Fruit fly (Drosophila melanogaster) whole organism, pupa: Measurements from ENCODE around the gene CG42870.

Experiments used
- CG10348 ChIP-seq: fragments of 200-800 bp; sonication (Bioruptor generic); IDR thresholded peaks from 2 replicates; pipeline ENCODE4 v1.3.6; 2022; ENCODE audit warnings: missing biosample characterization, missing genetic modification characterization
- CG12605 ChIP-seq: fragments of 200-800 bp; sonication (Bioruptor generic); IDR thresholded peaks from 2 replicates; pipeline ENCODE4 v1.3.6; 2022; ENCODE audit warnings: missing biosample characterization, missing genetic modification characterization
- CG13204 ChIP-seq: fragments of 200-800 bp; sonication (Bioruptor generic); optimal IDR thresholded peaks from 2 replicates; lab custom pipeline; 2018; ENCODE audit warnings: missing biosample characterization, mild to moderate bottlenecking, missing genetic modification characterization, moderate library complexity
- CG14655 ChIP-seq: fragments of 200-800 bp; sonication (Bioruptor generic); optimal IDR thresholded peaks from 3 replicates; lab custom pipeline; 2017; ENCODE audit warnings: mild to moderate bottlenecking, missing biosample characterization, missing genetic modification reagents, missing genetic modification characterization
- CG15710 ChIP-seq: fragments of 200-800 bp; sonication (Bioruptor generic); optimal IDR thresholded peaks from 2 replicates; lab custom pipeline; 2018; ENCODE audit warnings: missing biosample characterization, mild to moderate bottlenecking, missing genetic modification characterization, moderate library complexity
- CG17806 ChIP-seq: fragments of 200-800 bp; sonication (Bioruptor generic); optimal IDR thresholded peaks from 2 replicates; lab custom pipeline; 2018; ENCODE audit warnings: missing biosample characterization, mild to moderate bottlenecking, missing genetic modification characterization, moderate library complexity
- CG32121 ChIP-seq: fragments of 200-800 bp; sonication (Bioruptor generic); IDR thresholded peaks from 2 replicates; pipeline ENCODE4 v1.3.6; 2022; ENCODE audit warnings: missing biosample characterization, missing genetic modification characterization
- CG34367 ChIP-seq: fragments of 200-800 bp; sonication (Bioruptor generic); optimal IDR thresholded peaks from 2 replicates; lab custom pipeline; 2018; ENCODE audit warnings: missing biosample characterization, mild to moderate bottlenecking, missing genetic modification characterization
- CG4496 ChIP-seq: fragments of 200-800 bp; sonication (Bioruptor generic); IDR thresholded peaks from 3 replicates; pipeline ENCODE4 v1.3.6; 2022; ENCODE audit warnings: missing biosample characterization, missing genetic modification characterization
- CG8159 ChIP-seq: fragments of 200-800 bp; sonication (Bioruptor generic); optimal IDR thresholded peaks from 3 replicates; lab custom pipeline; 2018; ENCODE audit warnings: missing biosample characterization, mild to moderate bottlenecking, missing genetic modification characterization, moderate library complexity
- CG8301 ChIP-seq: fragments of 200-800 bp; sonication (Bioruptor generic); optimal IDR thresholded peaks from 2 replicates; lab custom pipeline; 2018; ENCODE audit warnings: missing biosample characterization, mild to moderate bottlenecking, missing genetic modification characterization
- CG9948 ChIP-seq: fragments of 200-800 bp; sonication (Bioruptor generic); optimal IDR thresholded peaks from 2 replicates; lab custom pipeline; 2018; ENCODE audit warnings: missing biosample characterization, mild to moderate bottlenecking, missing genetic modification characterization, moderate library complexity
- D1 ChIP-seq: fragments of 200-800 bp; sonication (Bioruptor generic); optimal IDR thresholded peaks from 2 replicates; lab custom pipeline; 2018; ENCODE audit warnings: missing biosample characterization, mild to moderate bottlenecking, missing genetic modification characterization, moderate library complexity
- EcR ChIP-seq: fragments of 200-800 bp; sonication (Bioruptor generic); optimal IDR thresholded peaks from 3 replicates; lab custom pipeline; 2019; ENCODE audit warnings: missing biosample characterization, missing genetic modification characterization, mild to moderate bottlenecking, moderate library complexity, missing genetic modification reagents
- Ets98B ChIP-seq: fragments of 200-800 bp; sonication (Bioruptor generic); IDR thresholded peaks from 2 replicates; pipeline ENCODE4 v1.3.6; 2022; ENCODE audit warnings: missing biosample characterization, missing genetic modification characterization
- Pif1A ChIP-seq: fragments of 200-800 bp; sonication (Bioruptor generic); optimal IDR thresholded peaks from 3 replicates; lab custom pipeline; 2016; ENCODE audit warnings: missing biosample characterization, missing genetic modification characterization
- Pif1B ChIP-seq: fragments of 200-800 bp; sonication (Bioruptor generic); optimal IDR thresholded peaks from 3 replicates; lab custom pipeline; 2016; ENCODE audit warnings: missing biosample characterization, missing genetic modification characterization
- Snoo ChIP-seq: fragments of 200-800 bp; sonication (Bioruptor generic); optimal IDR thresholded peaks from 3 replicates; lab custom pipeline; 2017; ENCODE audit warnings: missing biosample characterization, mild to moderate bottlenecking, missing genetic modification characterization, inconsistent platforms
- fd96Ca ChIP-seq: fragments of 200-800 bp; sonication (Bioruptor generic); IDR thresholded peaks from 3 replicates; pipeline ENCODE4 v1.3.6; 2022; ENCODE audit warnings: missing biosample characterization, missing genetic modification characterization
- gl ChIP-seq: fragments of 200-800 bp; sonication (Bioruptor generic); optimal IDR thresholded peaks from 2 replicates; lab custom pipeline; 2018; ENCODE audit warnings: missing biosample characterization, mild to moderate bottlenecking, missing genetic modification characterization
- rn ChIP-seq: fragments of 200-800 bp; sonication (Bioruptor generic); IDR thresholded peaks from 2 replicates; pipeline ENCODE4 v1.3.6; 2022; ENCODE audit warnings: missing biosample characterization, missing genetic modification characterization

Gene CG42870

DNA sequence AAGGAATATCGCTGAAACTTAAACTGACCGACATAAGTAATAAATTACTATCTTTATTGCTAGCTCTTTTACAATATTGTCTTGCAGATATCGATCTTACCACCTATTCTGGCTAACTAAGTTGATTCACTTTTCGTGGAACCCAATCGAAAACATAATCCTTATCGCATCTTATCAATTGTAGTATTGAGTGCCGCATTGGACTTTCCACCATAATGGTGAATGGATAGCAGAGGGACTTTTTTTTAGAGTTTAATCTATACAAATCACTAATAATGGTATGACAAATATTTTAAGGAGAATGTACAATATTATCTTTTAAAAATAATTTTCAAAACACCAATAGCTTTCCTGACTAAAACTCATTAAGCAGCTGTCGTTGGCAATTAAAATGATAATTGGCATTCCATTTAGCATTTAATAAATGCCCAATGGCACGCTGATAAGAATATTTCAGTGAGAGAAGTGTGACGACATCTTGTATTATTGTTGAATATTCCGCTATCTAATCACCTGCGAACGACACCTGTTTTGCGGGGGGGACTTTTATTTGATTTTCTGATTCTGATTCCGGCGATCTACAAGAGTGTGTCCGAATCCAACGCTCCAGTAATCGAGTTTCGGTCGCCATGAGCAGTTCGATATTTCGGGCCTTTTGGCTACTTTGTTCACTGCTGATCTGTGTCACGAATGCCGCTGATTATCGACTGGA, 21.1 kb upstream of the CG42870 start, which contains the start of gene CG42335:
CG42335 (plus strand) TSS at position 620 of the 712 bp plus-strand sequence.
- TF ChIP-seq D1 (tag; lab: Kevin White, UChicago): no peak
- TF ChIP-seq CG8159: no peak
- TF ChIP-seq gl (tag; lab: Kevin White, UChicago): no peak
- TF ChIP-seq CG12605 (GFP tag; lab: Robert Waterston, UW): no peak
- no peak for TF ChIP-seq EcR
- TF ChIP-seq Snoo: no peak
- TF ChIP-seq CG14655 (GFP tag; lab: Kevin White, UChicago): no peak
- TF ChIP-seq CG32121: no peak
- TF ChIP-seq fd96Ca (GFP tag; lab: Robert Waterston, UW): no peak
- TF ChIP-seq Pif1B (GFP tag; lab: Kevin White, UChicago): no peak
- no peak for TF ChIP-seq rn (GFP tag; lab: Robert Waterston, UW)
- no peak for TF ChIP-seq CG34367 (tag; lab: Kevin White, UChicago)
- TF ChIP-seq Pif1A (GFP tag; lab: Kevin White, UChicago): no peak
- no peak for TF ChIP-seq CG8301
- no peak for TF ChIP-seq CG15710 (tag; lab: Kevin White, UChicago)
- TF ChIP-seq CG4496: no peak
- no peak for TF ChIP-seq CG10348 (GFP tag; lab: Robert Waterston, UW)

DNA sequence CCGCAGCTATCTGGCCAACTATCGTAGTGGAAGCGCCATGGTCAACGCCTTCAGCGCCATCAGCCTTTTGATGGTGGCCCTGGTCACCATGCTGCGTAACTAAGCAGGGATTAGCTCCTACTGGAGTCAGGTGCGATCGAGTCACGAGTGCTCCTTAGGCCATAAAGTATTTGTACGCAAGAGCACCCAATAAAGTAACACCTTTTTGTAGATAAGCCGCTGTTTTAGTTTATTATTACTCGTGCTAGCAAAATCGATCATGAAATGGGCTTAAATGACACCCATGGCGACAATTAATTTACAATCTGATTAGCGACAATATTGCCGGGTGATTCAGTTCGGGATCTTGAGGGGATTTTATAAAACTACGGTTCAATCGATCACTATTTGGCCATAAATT, 20.4 kb upstream of the CG42870 start:
- TF ChIP-seq CG9948: no peak
- TF ChIP-seq gl (tag; lab: Kevin White, UChicago): no peak
- no peak for TF ChIP-seq CG10348 (GFP tag; lab: Robert Waterston, UW)
- TF ChIP-seq CG32121: no peak
- no peak for TF ChIP-seq CG8301
- TF ChIP-seq CG34367 (tag; lab: Kevin White, UChicago): no peak
- no peak for TF ChIP-seq CG8159
- TF ChIP-seq CG12605 (GFP tag; lab: Robert Waterston, UW): no peak
- no peak for TF ChIP-seq fd96Ca (GFP tag; lab: Robert Waterston, UW)
- TF ChIP-seq Ets98B (GFP tag; lab: Robert Waterston, UW): no peak
- no peak for TF ChIP-seq CG15710 (tag; lab: Kevin White, UChicago)
- TF ChIP-seq D1 (tag; lab: Kevin White, UChicago): no peak
- no peak for TF ChIP-seq Snoo
- TF ChIP-seq CG17806 (tag; lab: Kevin White, UChicago): no peak
- TF ChIP-seq rn (GFP tag; lab: Robert Waterston, UW): no peak
- no peak for TF ChIP-seq EcR
- TF ChIP-seq CG13204 (GFP tag; lab: Kevin White, UChicago): no peak
- TF ChIP-seq CG14655 (GFP tag; lab: Kevin White, UChicago): no peak
- TF ChIP-seq, all 21 proteins: peak for 0

- TF ChIP-seq CG14655 (GFP tag; lab: Kevin White, UChicago) (no peak), Snoo (no peak), D1 (tag; lab: Kevin White, UChicago) (no peak), CG32121 (no peak), CG17806 (tag; lab: Kevin White, UChicago) (no peak), CG9948 (no peak), CG12605 (GFP tag; lab: Robert Waterston, UW) (no peak), Pif1B (GFP tag; lab: Kevin White, UChicago) (no peak), CG34367 (tag; lab: Kevin White, UChicago) (no peak), EcR (no peak), CG13204 (GFP tag; lab: Kevin White, UChicago) (no peak)
These were observed 16.8 kb upstream of the CG42870 start, which contains the start of gene CG31198 for dm6 chr3R:21753974-21754373. CG31198 (plus strand) TSS chr3R:21754324.

DNA sequence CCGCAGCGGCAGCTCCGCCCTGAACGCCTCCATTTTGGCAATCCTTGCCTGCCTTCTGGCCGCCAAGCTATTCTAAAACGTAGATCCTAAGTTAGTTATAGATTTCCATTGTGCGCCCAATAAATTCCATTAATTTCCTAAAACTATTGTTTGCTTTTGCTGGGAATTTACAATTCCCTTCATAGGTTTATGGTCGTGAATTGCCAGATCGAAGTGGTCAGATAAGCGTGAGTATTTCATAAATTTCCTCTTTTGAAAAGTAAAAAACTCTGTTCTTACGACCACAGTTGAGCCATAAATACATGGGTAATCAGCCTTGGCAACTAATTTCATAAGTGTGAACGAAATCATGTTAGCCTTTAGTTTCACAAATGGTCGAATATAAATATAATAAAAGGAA, 15.9 kb upstream of the CG42870 start:
- TF ChIP-seq CG9948 (no peak), CG34367 (tag; lab: Kevin White, UChicago) (no peak), CG12605 (GFP tag; lab: Robert Waterston, UW) (no peak), D1 (tag; lab: Kevin White, UChicago) (no peak), Pif1B (GFP tag; lab: Kevin White, UChicago) (no peak), CG13204 (GFP tag; lab: Kevin White, UChicago) (no peak), CG8301 (no peak), Snoo (no peak)

dm6 chr3R:21748954-21749920, 12.1 kb upstream of the CG42870 start, which contains the start of gene CG31233:
CG31233 (plus strand) TSS chr3R:21749853.
- TF ChIP-seq CG17806 (tag; lab: Kevin White, UChicago) (no peak), gl (tag; lab: Kevin White, UChicago) (no peak), CG4496 (no peak), Ets98B (GFP tag; lab: Robert Waterston, UW) (no peak), CG12605 (GFP tag; lab: Robert Waterston, UW) (no peak), D1 (tag; lab: Kevin White, UChicago) (no peak), CG10348 (GFP tag; lab: Robert Waterston, UW) (no peak), fd96Ca (GFP tag; lab: Robert Waterston, UW) (no peak), CG32121 (no peak), CG9948 (no peak)
